Fruit fly (Drosophila melanogaster): ENCODE data around the gene rod.

DNA sequence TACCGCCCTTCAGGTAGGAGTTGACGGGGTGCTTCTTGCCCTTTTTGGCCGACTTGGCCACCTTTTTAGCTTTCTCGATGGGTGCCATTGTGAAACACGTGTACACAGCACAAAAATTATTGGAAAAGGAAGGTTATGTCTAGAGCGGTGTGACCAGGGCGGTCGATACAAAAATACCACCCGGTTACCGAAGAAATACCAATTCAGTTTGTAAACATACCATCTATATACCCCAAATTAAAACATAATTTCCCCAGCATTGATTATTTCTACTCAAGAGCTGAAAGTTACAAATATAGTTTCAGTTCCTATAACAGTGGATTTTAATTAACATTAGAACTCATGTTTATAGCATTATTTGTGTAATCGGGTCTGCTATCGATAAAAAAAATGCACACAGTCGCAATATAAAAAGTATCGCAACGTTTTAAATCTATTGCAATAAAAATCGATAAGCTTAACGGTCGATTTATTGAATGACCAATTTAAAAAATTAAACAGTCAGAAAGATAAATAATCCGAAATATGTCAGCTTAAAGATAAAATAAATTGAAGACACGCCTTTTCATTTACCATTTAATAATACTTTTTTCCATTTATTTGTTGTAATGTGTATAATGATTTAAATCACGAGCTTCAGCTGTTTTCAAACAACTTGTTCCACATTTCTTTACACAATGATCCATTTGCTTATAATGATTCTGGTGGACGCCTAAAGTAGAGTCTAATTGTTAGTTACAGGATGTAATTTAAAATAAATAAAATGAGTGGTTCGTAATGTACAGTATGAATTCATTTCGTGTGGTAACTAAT is 15.5 kb downstream of the rod start, which contains the start of gene RpL6:
- no peak for TF ChIP-seq CG3919 (GFP tag; optimal IDR thresholded peaks at IDR 0.05)
- TF ChIP-seq Eip93F (GFP tag; optimal IDR thresholded peaks at IDR 0.05): no peak
- no peak for TF ChIP-seq Blimp-1 (GFP tag; optimal IDR thresholded peaks at IDR 0.05)
- TF ChIP-seq CG15336 (GFP tag; IDR thresholded peaks at IDR 0.05): no peak; the same call in 1 of the 2 replicates
